Worm (Caenorhabditis elegans) whole organism, young adult: ENCODE measurements around the gene H06I04.6.

Source experiments
- F52B5.7 ChIP-seq: sonication (generic microtip); optimal IDR thresholded peaks from 2 replicates; lab custom pipeline; 2016; ENCODE audit warnings: mild to moderate bottlenecking, missing genetic modification characterization, missing compliant biosample characterization
- Y95B8A.8 ChIP-seq: fragments of 200-800 bp; sonication (Bioruptor generic); IDR thresholded peaks from 2 replicates; pipeline ENCODE4 v1.3.6; 2022; ENCODE audit warnings: missing genetic modification reagents, missing genetic modification characterization, missing compliant biosample characterization
- akir-1 ChIP-seq: fragments of 200-800 bp; sonication (Bioruptor generic); optimal IDR thresholded peaks from 2 replicates; lab custom pipeline; 2018; ENCODE audit warnings: mild to moderate bottlenecking, missing genetic modification characterization, moderate library complexity, missing compliant biosample characterization
- ceh-58 ChIP-seq: fragments of 200-800 bp; sonication (Bioruptor generic); IDR thresholded peaks from 2 replicates; pipeline ENCODE4 v1.3.6; 2022; ENCODE audit warnings: missing genetic modification characterization, missing compliant biosample characterization
- dpl-1 ChIP-seq: fragments of 150-350 bp; optimal IDR thresholded peaks from 2 replicates; lab custom pipeline; 2014; ENCODE audit warnings: missing biosample characterization, missing genetic modification reagents, missing genetic modification characterization
- lin-40 ChIP-seq: sonication (generic microtip); optimal IDR thresholded peaks from 2 replicates; lab custom pipeline; 2016; ENCODE audit warnings: missing genetic modification characterization, mild to moderate bottlenecking, missing compliant biosample characterization, missing genotype, missing genetic modification reagents
- mes-4 ChIP-seq: sonication (generic microtip); optimal IDR thresholded peaks from 2 replicates; lab custom pipeline; 2016; ENCODE audit warnings: missing genotype, missing genetic modification characterization, missing compliant biosample characterization
- nhr-80 ChIP-seq: sonication (generic microtip); optimal IDR thresholded peaks from 2 replicates; lab custom pipeline; 2016; ENCODE audit warnings: missing genetic modification characterization, missing compliant biosample characterization
- nhr-90 ChIP-seq: sonication (generic microtip); optimal IDR thresholded peaks from 2 replicates; lab custom pipeline; 2016; ENCODE audit warnings: missing genotype, mild to moderate bottlenecking, missing genetic modification characterization, missing compliant biosample characterization
- rec-8 ChIP-seq, 2 experiments: sonication (generic microtip); optimal IDR thresholded peaks; 2 replicates each; lab custom pipeline; 2016; ENCODE audit warnings: mild to moderate bottlenecking in 2 of 2, missing genetic modification characterization in 2 of 2, missing genetic modification reagents in 2 of 2, missing genotype in 2 of 2, missing biosample characterization in 1 of 2, missing compliant biosample characterization in 1 of 2, moderate library complexity in 1 of 2
- snpc-4 ChIP-seq, 5 experiments: fragments of 150-350 bp in 1 of 5; sonication (generic microtip) in 4 of 5; optimal IDR thresholded peaks; 2 replicates each; lab custom pipeline; 2014 to 2018; ENCODE audit warnings: missing genetic modification characterization in 5 of 5, missing biosample characterization in 3 of 5, antibody characterized with exemption in 2 of 5, mild to moderate bottlenecking in 2 of 5, missing compliant biosample characterization in 2 of 5, missing genotype in 2 of 5, moderate library complexity in 2 of 5, missing genetic modification reagents in 1 of 5
- somi-1 ChIP-seq: fragments of 200-800 bp; sonication (Bioruptor generic); optimal IDR thresholded peaks from 2 replicates; lab custom pipeline; 2018; ENCODE audit warnings: mild to moderate bottlenecking, missing genetic modification characterization, missing compliant biosample characterization
- ztf-22 ChIP-seq: fragments of 200-800 bp; sonication (Bioruptor generic); optimal IDR thresholded peaks from 2 replicates; lab custom pipeline; 2018; ENCODE audit warnings: mild to moderate bottlenecking, missing genetic modification characterization, moderate library complexity, missing compliant biosample characterization

DNA sequence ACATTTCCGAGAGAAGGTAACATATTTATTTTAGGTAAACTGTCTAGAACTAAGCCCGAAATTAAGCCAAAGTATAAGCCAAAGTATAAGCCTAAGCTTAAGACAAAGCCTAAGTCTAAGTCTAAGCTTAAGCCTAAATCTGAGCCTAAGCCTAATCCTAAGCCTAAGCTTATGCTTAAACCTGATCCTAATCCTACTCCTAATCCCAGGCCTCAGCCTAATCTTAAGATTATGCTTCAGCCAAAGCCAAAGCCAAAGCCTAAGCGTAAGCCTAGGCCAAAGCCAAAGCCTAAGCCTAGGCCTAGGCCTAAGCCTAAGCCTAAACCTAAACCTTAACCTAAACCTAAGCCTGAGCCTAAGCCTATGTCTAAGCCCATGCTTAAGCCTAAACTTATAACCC, 8.3 kb downstream of the H06I04.6 start:
- TF ChIP-seq snpc-4 (GFP tag; optimal IDR thresholded peaks at IDR 0.05; lab: Kevin White, UChicago) = no peak
- TF ChIP-seq snpc-4 (tag; optimal IDR thresholded peaks at IDR 0.05; lab: Kevin White, UChicago) = no peak
- TF ChIP-seq nhr-90 (tag; lab: Kevin White, UChicago) = no peak
- no peak for TF ChIP-seq mes-4 (tag; lab: Kevin White, UChicago)
- TF ChIP-seq dpl-1 (GFP tag; lab: Kevin White, UChicago) = no peak
- TF ChIP-seq ztf-22 (GFP tag; lab: Kevin White, UChicago) = no peak
- no peak for TF ChIP-seq nhr-80 (tag; lab: Kevin White, UChicago)
- TF ChIP-seq Y95B8A.8 = no peak
- TF ChIP-seq lin-40 = no peak
- no peak for TF ChIP-seq F52B5.7 (tag; lab: Kevin White, UChicago)
- TF ChIP-seq ceh-58 (GFP tag; lab: Robert Waterston, UW) = no peak
- no peak for TF ChIP-seq somi-1 (GFP tag; lab: Kevin White, UChicago)
- TF ChIP-seq rec-8 (tag; optimal IDR thresholded peaks at IDR 0.05; lab: Kevin White, UChicago) = no peak
- no peak for TF ChIP-seq akir-1
